Fruit fly (Drosophila melanogaster) whole organism, adult: ENCODE data around the gene Ac76E.

Experiments
- CG11617 ChIP-seq: fragments of 200-800 bp; sonication (Bioruptor generic); optimal IDR thresholded peaks from 2 replicates; lab custom pipeline; 2017; ENCODE audit warnings: mild to moderate bottlenecking, missing biosample characterization, missing genetic modification reagents, missing genetic modification characterization
- CG33017 ChIP-seq: fragments of 200-800 bp; sonication (Bioruptor generic); optimal IDR thresholded peaks from 2 replicates; lab custom pipeline; 2018; ENCODE audit warnings: missing biosample characterization, mild to moderate bottlenecking, missing genetic modification characterization, moderate library complexity
- Crg-1 ChIP-seq: fragments of 200-800 bp; sonication (Bioruptor generic); optimal IDR thresholded peaks from 2 replicates; lab custom pipeline; 2016; ENCODE audit warnings: missing biosample characterization, missing genetic modification characterization
- Hr96 ChIP-seq: fragments of 200-800 bp; sonication (Bioruptor generic); optimal IDR thresholded peaks from 2 replicates; lab custom pipeline; 2016; ENCODE audit warnings: missing biosample characterization, missing genetic modification characterization
- Mnt ChIP-seq: fragments of 200-800 bp; sonication (Bioruptor generic); optimal IDR thresholded peaks from 2 replicates; lab custom pipeline; 2016; ENCODE audit warnings: missing biosample characterization, mild to moderate bottlenecking, missing genetic modification characterization
- bab1 ChIP-seq: fragments of 200-800 bp; sonication (Bioruptor generic); optimal IDR thresholded peaks from 3 replicates; lab custom pipeline; 2019; ENCODE audit warnings: missing biosample characterization, mild to moderate bottlenecking, missing genetic modification characterization, moderate library complexity
- cic ChIP-seq: fragments of 200-800 bp; sonication (Bioruptor generic); optimal IDR thresholded peaks from 2 replicates; lab custom pipeline; 2017; ENCODE audit warnings: missing biosample characterization, mild to moderate bottlenecking, missing genetic modification characterization, moderate library complexity
- cnc ChIP-seq, 2 experiments: fragments of >200 bp; optimal IDR thresholded peaks; 2 replicates each; lab custom pipeline; 2017
- kay ChIP-seq: fragments of 200-800 bp; sonication (Bioruptor generic); peaks from one replicate; lab custom pipeline; 2016; ENCODE audit warnings: missing biosample characterization, missing genetic modification characterization, borderline replicate concordance
- ovo ChIP-seq: fragments of 200-800 bp; sonication (Bioruptor generic); optimal IDR thresholded peaks from 2 replicates; lab custom pipeline; 2016; ENCODE audit warnings: missing biosample characterization, missing genetic modification characterization
- tj ChIP-seq: fragments of 200-800 bp; sonication (Bioruptor generic); optimal IDR thresholded peaks from 3 replicates; lab custom pipeline; 2017; ENCODE audit warnings: missing biosample characterization, mild to moderate bottlenecking, missing genetic modification characterization, moderate library complexity
- toe ChIP-seq: fragments of 200-800 bp; sonication (Bioruptor generic); optimal IDR thresholded peaks from 2 replicates; lab custom pipeline; 2016; ENCODE audit warnings: missing biosample characterization, missing genetic modification characterization

DNA sequence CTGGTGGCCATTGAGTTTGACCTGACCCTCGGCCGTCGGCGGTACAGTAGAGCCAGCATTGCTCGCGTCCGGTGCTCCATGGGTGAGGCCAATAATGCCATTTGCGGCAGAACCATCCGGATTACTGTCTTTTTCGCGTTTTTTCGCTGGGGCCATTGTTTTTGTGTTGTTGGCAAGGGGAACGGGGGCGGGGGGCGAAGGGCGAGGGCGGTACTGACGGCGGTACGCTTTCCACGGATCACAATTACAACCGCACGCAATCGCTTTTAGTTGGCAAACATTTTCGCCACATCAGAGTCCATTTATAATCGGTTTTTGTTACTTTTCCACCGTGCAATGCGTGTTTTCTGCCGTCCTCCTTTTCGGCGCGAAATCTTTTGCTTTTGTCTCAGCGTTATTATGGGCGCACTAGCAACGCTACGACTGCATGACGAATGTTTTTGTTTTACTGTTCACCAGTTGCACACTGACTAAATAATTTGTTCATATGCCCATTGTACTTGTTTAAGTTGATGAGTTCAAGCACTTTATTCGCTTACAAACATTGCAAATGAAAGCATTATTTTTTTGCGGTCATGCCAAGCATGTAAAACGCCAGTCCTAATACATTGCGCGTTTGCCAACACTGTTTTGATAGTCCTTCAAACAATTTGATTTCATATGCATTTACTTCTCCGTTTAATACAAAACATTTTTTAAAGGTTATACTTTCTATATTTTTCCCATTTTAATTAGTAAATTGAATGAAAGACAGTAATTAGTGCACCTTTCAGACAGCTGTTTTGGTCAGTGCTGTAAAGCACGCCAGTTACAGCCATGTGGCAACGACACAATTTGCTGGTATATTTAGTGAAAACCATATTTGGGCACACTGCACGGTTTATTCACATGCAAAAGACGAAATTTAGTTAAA, 16.0 kb upstream of the Ac76E start, which contains the start of gene Pfdn6:
- TF ChIP-seq cic (GFP tag; lab: Kevin White, UChicago) (peak; percentile 43), tj (GFP tag; lab: Kevin White, UChicago) (peak; percentile 80), Mnt (GFP tag; lab: Kevin White, UChicago) (peak; percentile 88), toe (GFP tag; lab: Kevin White, UChicago) (peak; percentile 61), CG11617 (GFP tag; lab: Kevin White, UChicago) (peak; percentile 94), Crg-1 (GFP tag; lab: Kevin White, UChicago) (peak; percentile 85), cnc (optimal IDR thresholded peaks at IDR 0.05; lab: Kevin White, UChicago) (no peak), bab1 (GFP tag; lab: Kevin White, UChicago) (peak; percentile 97), Hr96 (GFP tag; lab: Kevin White, UChicago) (no peak), ovo (peak; percentile 65), CG33017 (tag; lab: Kevin White, UChicago) (peak; percentile 64), kay (GFP tag; lab: Kevin White, UChicago) (no peak)
